Fruit fly (Drosophila melanogaster): Measurements from ENCODE around the gene Prosbeta3.

The Prosbeta3 gene

dm6 chr3R:9033619-9034401 is 27.8 kb upstream of the Prosbeta3 start (continued):
- TF ChIP-seq CG31224 (GFP tag; IDR thresholded peaks at IDR 0.05) (0 out of 2 replicates have a peak, but pooled peaks have one; percentile 20), pb (GFP tag; optimal IDR thresholded peaks at IDR 0.05) (no peak), CG13894 (tag; optimal IDR thresholded peaks at IDR 0.05) (peak; percentile 72), CG11093 (GFP tag; IDR thresholded peaks at IDR 0.05) (no peak), da (GFP tag; optimal IDR thresholded peaks at IDR 0.05) (no peak), CG8478 (optimal IDR thresholded peaks at IDR 0.05) (no peak), Med (GFP tag) (peak; percentile 87), unpg (GFP tag; optimal IDR thresholded peaks at IDR 0.05) (peak; percentile 80), dati (GFP tag; IDR thresholded peaks at IDR 0.05) (0 out of 2 replicates have a peak, but pooled peaks have one; percentile 30), tx (GFP tag; optimal IDR thresholded peaks at IDR 0.05) (no peak), crol (GFP tag; IDR thresholded peaks at IDR 0.05) (no peak), pan (optimal IDR thresholded peaks at IDR 0.05) (no peak), pan (GFP tag; optimal IDR thresholded peaks at IDR 0.05 in 1 of 2, IDR thresholded peaks at IDR 0.05 in 1 of 2) (peak in 1 of 2 experiments; percentile 56), h (optimal IDR thresholded peaks at IDR 0.05) (no peak), CG17186 (GFP tag; optimal IDR thresholded peaks at IDR 0.05) (peak; percentile 14), Antp (GFP tag; optimal IDR thresholded peaks at IDR 0.05) (no peak), so (GFP tag; IDR thresholded peaks at IDR 0.05) (peak; percentile 81; the same call in 2 of the 3 replicates), CG2116 (GFP tag; optimal IDR thresholded peaks at IDR 0.05) (peak; percentile 56), CG14667 (GFP tag; IDR thresholded peaks at IDR 0.05) (no peak), cad (GFP tag; optimal IDR thresholded peaks at IDR 0.05) (peak; percentile 2), CG17361 (GFP tag; IDR thresholded peaks at IDR 0.05) (peak; percentile 94), CG14860 (GFP tag; IDR thresholded peaks at IDR 0.05; ENCODE audit: partially characterized antibody) (no peak), Dfd (GFP tag; optimal IDR thresholded peaks at IDR 0.05) (no peak), NC2β (GFP tag; optimal IDR thresholded peaks at IDR 0.05) (peak; percentile 49), hb (GFP tag; IDR thresholded peaks at IDR 0.05; ENCODE audit: partially characterized antibody) (no peak), Oli (tag; optimal IDR thresholded peaks at IDR 0.05) (peak; percentile 85), Nf-YC (tag; optimal IDR thresholded peaks at IDR 0.05) (peak; percentile 86), Trl (optimal IDR thresholded peaks at IDR 0.05) (peak; percentile 94 to 97), Trl (GFP tag; optimal IDR thresholded peaks at IDR 0.05) (peak; percentile 47), CG15479 (GFP tag; optimal IDR thresholded peaks at IDR 0.05) (peak; percentile 81), Nf-YB (GFP tag; optimal IDR thresholded peaks at IDR 0.05) (peak; percentile 79), gro (GFP tag; optimal IDR thresholded peaks at IDR 0.05) (no peak), CG14050 (GFP tag; IDR thresholded peaks at IDR 0.05) (peak; percentile 67), CG33213 (GFP tag; optimal IDR thresholded peaks at IDR 0.05) (peak; percentile 13), Ada2b (GFP tag; IDR thresholded peaks at IDR 0.05) (0 out of 2 replicates have a peak, but pooled peaks have one; percentile 38), slbo (GFP tag; IDR thresholded peaks at IDR 0.05) (peak; percentile 59; the same call in 1 of the 2 replicates), CG7745 (tag; optimal IDR thresholded peaks at IDR 0.05) (peak; percentile 65), CG17829 (tag; optimal IDR thresholded peaks at IDR 0.05) (peak; percentile 92), Sin3A (optimal IDR thresholded peaks at IDR 0.05) (no peak), peb (GFP tag; IDR thresholded peaks at IDR 0.05) (peak; percentile 42; the same call in 1 of the 2 replicates), CG31365 (tag; optimal IDR thresholded peaks at IDR 0.05) (peak; percentile 10), twi (tag; optimal IDR thresholded peaks at IDR 0.05) (peak; percentile 77), Side (GFP tag; optimal IDR thresholded peaks at IDR 0.05) (peak; percentile 45), CG15011 (GFP tag; optimal IDR thresholded peaks at IDR 0.05) (peak; percentile 79), Hr51 (GFP tag; optimal IDR thresholded peaks at IDR 0.05) (peak; percentile 49 to 90), CG8944 (GFP tag; optimal IDR thresholded peaks at IDR 0.05) (peak; percentile 18), dan (GFP tag; IDR thresholded peaks at IDR 0.05) (no peak), bowl (GFP tag; IDR thresholded peaks at IDR 0.05) (0 out of 2 replicates have a peak, but pooled peaks have one; percentile 14), tin (GFP tag; optimal IDR thresholded peaks at IDR 0.05) (peak; percentile 70), wek (GFP tag; optimal IDR thresholded peaks at IDR 0.05) (no peak), CG2712 (tag; optimal IDR thresholded peaks at IDR 0.05) (peak; percentile 93)

Data from whole organism, embryonic.